Worm (Caenorhabditis elegans): ENCODE measurements around the gene C06A1.6.

C06A1.6 gene

DNA sequence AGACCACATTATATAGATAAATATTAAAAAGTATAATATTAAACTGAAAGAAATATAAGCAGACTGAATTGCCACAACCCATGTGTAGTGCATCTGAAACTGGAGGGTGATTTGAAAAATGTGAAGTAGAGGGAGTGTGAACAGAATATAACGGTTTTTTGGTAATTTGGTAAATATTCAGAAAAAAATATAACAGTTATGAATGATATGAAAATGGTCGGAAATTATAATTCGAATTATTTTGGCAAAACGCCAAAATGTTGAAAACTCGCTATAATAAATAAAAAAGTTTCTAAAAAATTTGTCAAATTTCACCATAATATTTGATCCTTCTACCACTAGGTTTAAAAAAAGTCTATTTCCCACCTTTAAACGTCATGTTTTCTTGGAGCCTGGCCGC lies 37.7 kb upstream of the C06A1.6 start, which contains the start of gene srv-2:
TSS of gene srv-2 (minus strand) at position 101 of the 400 bp plus-strand sequence.
- TF ChIP-seq efl-1 (GFP tag; optimal IDR thresholded peaks at IDR 0.05) (no peak), B0035.1 (tag; optimal IDR thresholded peaks at IDR 0.05) (no peak), nfyb-1 (GFP tag; IDR thresholded peaks at IDR 0.05) (no peak), madf-10 (tag; optimal IDR thresholded peaks at IDR 0.05) (no peak), ceh-27 (GFP tag; optimal IDR thresholded peaks at IDR 0.05) (no peak), dpff-1 (tag; optimal IDR thresholded peaks at IDR 0.05) (no peak), fkh-3 (tag; optimal IDR thresholded peaks at IDR 0.05) (no peak), egl-18 (GFP tag; IDR thresholded peaks at IDR 0.05) (no peak), F10E7.11 (tag; optimal IDR thresholded peaks at IDR 0.05) (no peak), pha-4 (tag; optimal IDR thresholded peaks at IDR 0.05) (no peak), pbrm-1 (GFP tag; IDR thresholded peaks at IDR 0.05) (no peak), ceh-100 (GFP tag; IDR thresholded peaks at IDR 0.05) (no peak), hlh-12 (tag; optimal IDR thresholded peaks at IDR 0.05) (no peak), F57A8.1 (GFP tag; optimal IDR thresholded peaks at IDR 0.05) (no peak), him-1 (tag; optimal IDR thresholded peaks at IDR 0.05) (no peak), F22D6.2 (tag; optimal IDR thresholded peaks at IDR 0.05) (no peak), let-526 (GFP tag; IDR thresholded peaks at IDR 0.05) (no peak)

DNA sequence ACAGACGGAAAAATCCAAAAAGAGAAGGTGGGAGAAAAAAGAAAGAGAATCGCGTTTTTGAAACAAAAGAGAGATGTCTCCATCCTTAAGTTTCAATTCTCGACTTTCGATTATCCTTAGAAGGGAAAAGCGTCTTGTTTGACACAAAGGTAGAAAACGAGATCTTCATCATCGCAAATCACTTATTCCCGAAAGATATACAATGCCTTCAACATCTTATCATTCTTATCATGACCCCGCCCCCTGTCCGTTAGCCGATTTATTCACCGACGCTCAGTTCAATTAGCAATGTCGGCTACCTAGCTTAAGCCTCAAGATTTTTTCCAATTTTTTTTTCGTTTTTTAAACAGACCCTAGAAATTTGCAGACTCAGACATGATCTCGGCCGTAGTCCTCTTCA lies 34.5 kb upstream of the C06A1.6 start, which contains the start of gene C14A4.9:
TSS of gene C14A4.9 (plus strand) at position 368 of the 400 bp plus-strand sequence.
- TF ChIP-seq pha-4 (tag; optimal IDR thresholded peaks at IDR 0.05) = no peak
- TF ChIP-seq T07F8.4 (tag; optimal IDR thresholded peaks at IDR 0.05) = no peak
- TF ChIP-seq tlf-1 (GFP tag; optimal IDR thresholded peaks at IDR 0.05) = no peak
- TF ChIP-seq cebp-1 (GFP tag; IDR thresholded peaks at IDR 0.05) = no peak
- TF ChIP-seq cebp-1 (tag; optimal IDR thresholded peaks at IDR 0.05) = no peak
- TF ChIP-seq ZK185.1 (tag; optimal IDR thresholded peaks at IDR 0.05; ENCODE audit: poor library complexity, severe bottlenecking) = no peak
- no peak for TF ChIP-seq zim-3 (tag; optimal IDR thresholded peaks at IDR 0.05)
- no peak for TF ChIP-seq F57A8.1 (GFP tag; optimal IDR thresholded peaks at IDR 0.05)
- no peak for TF ChIP-seq lag-1 (GFP tag; IDR thresholded peaks at IDR 0.05)
- TF ChIP-seq ztf-25 (GFP tag; IDR thresholded peaks at IDR 0.05) = no peak

DNA sequence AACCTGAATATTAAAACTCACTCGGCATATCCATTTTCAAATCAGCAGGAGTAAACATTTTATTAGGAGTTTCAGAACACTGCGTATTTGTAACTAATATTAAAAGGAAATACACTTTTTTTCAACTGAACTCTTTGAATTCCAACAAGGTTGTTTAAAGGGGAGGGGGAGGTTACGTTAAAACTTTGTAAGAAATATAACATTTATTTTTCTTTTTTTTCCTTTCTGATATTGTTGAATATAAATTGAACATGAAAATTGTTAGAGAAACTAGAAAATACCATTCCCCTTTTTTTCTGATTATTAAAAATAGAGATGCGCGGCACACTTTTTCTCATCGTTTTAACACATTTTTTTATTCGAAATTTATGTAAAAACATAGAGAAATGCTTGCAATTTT lies 33.6 kb upstream of the C06A1.6 start, which contains the start of gene C14A4.8:
TSS of gene C14A4.8 (minus strand) at position 101 of the 400 bp plus-strand sequence.
- TF ChIP-seq F33H1.4 (GFP tag; IDR thresholded peaks at IDR 0.05) (no peak), F39B2.1 (GFP tag; IDR thresholded peaks at IDR 0.05) (no peak), rcor-1 (GFP tag; IDR thresholded peaks at IDR 0.05) (no peak), madf-3 (GFP tag; IDR thresholded peaks at IDR 0.05) (no peak), Y56A3A.18 (GFP tag; IDR thresholded peaks at IDR 0.05) (no peak), cebp-1 (GFP tag; IDR thresholded peaks at IDR 0.05) (no peak), cebp-1 (tag; optimal IDR thresholded peaks at IDR 0.05) (no peak), fkh-3 (tag; optimal IDR thresholded peaks at IDR 0.05) (no peak), F55B11.4 (tag; optimal IDR thresholded peaks at IDR 0.05; ENCODE audit: borderline replicate concordance, insufficient read depth) (no peak), B0336.3 (GFP tag; IDR thresholded peaks at IDR 0.05) (no peak), B0035.1 (tag; optimal IDR thresholded peaks at IDR 0.05) (no peak), madf-10 (tag; optimal IDR thresholded peaks at IDR 0.05) (no peak), attf-5 (GFP tag; optimal IDR thresholded peaks at IDR 0.05) (no peak), F52B5.7 (tag; optimal IDR thresholded peaks at IDR 0.05) (no peak), ztf-18 (tag; optimal IDR thresholded peaks at IDR 0.05) (no peak), zfh-2 (GFP tag; conservative IDR thresholded peaks at IDR 0.05) (no peak), xnd-1 (tag; optimal IDR thresholded peaks at IDR 0.05) (no peak), rec-8 (tag; optimal IDR thresholded peaks at IDR 0.05) (no peak), T26A5.8 (tag; optimal IDR thresholded peaks at IDR 0.05) (no peak)

All from whole organism, young adult.